Worm (Caenorhabditis elegans) whole organism, L4/young adult: Measurements from ENCODE around the gene taap-1.

ENCODE experiments used
- W03F9.2 ChIP-seq: fragments of 150-350 bp; optimal IDR thresholded peaks from 2 replicates; lab custom pipeline; 2014; ENCODE audit warnings: missing biosample characterization, missing genetic modification characterization
- dao-5 ChIP-seq: sonication (generic microtip); optimal IDR thresholded peaks from 2 replicates; lab custom pipeline; 2016; ENCODE audit warnings: missing genotype, missing genetic modification characterization, moderate library complexity, missing compliant biosample characterization
- him-1 ChIP-seq: sonication (generic microtip); optimal IDR thresholded peaks from 2 replicates; lab custom pipeline; 2016; ENCODE audit warnings: missing genotype, missing genetic modification reagents, missing genetic modification characterization, missing compliant biosample characterization

- no peak for TF ChIP-seq W03F9.2
- TF ChIP-seq him-1 (tag; lab: Kevin White, UChicago): no peak
- no peak for TF ChIP-seq dao-5 (tag; lab: Kevin White, UChicago)
Measured at ce11 chrII:8485603-8486002, 1.9 kb upstream of the taap-1 start, which contains the start of gene gbh-2.
